Fruit fly (Drosophila melanogaster): ENCODE measurements around the gene wts.
A peak's percentile ranks its signal among the peaks of the same experiment; 100 is the strongest.

Gene wts

DNA sequence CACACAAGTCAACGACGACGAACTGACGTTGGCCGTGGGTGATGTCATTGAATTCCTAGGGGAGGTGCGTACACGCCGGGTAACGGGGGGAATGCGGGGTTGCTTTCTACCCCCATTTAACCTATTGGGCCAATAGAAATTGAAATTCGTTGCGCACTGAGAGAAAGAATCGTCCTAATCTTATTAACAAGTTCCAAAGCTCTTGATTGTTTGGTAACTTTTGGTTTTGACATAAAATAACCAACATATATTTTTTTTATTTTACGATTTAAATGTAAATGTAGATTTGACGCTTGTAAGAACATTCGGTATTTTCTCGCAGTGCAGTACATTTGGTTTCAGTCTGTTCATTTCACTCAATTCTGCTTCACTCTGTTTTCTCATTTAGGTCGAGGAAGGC, 10.8 kb upstream of the wts start (continued):
- peak; percentile 43 for TF ChIP-seq fd64A (GFP tag; optimal IDR thresholded peaks at IDR 0.05)
- TF ChIP-seq odd (GFP tag; optimal IDR thresholded peaks at IDR 0.05), result peak; percentile 77
- TF ChIP-seq CG14667 (GFP tag; IDR thresholded peaks at IDR 0.05), result peak; percentile 66
- no peak for TF ChIP-seq pzg (GFP tag; optimal IDR thresholded peaks at IDR 0.05)
- no peak for TF ChIP-seq mld (GFP tag; IDR thresholded peaks at IDR 0.05; ENCODE audit: partially characterized antibody)
- TF ChIP-seq Deaf1 (tag; optimal IDR thresholded peaks at IDR 0.05), result peak; percentile 44
- peak; percentile 82 to 91 for TF ChIP-seq dpn (GFP tag; optimal IDR thresholded peaks at IDR 0.05)
- TF ChIP-seq CG15073 (GFP tag; optimal IDR thresholded peaks at IDR 0.05), result peak; percentile 37
- TF ChIP-seq Hey (tag; optimal IDR thresholded peaks at IDR 0.05), result no peak
- TF ChIP-seq ftz-f1 (GFP tag; optimal IDR thresholded peaks at IDR 0.05), result no peak
- peak; percentile 14 for TF ChIP-seq CG8944 (GFP tag; optimal IDR thresholded peaks at IDR 0.05)
- peak; percentile 11 for TF ChIP-seq CTCF (GFP tag; optimal IDR thresholded peaks at IDR 0.05)
- peak; percentile 74 for TF ChIP-seq CG5245 (GFP tag; optimal IDR thresholded peaks at IDR 0.05)
- TF ChIP-seq CG3838 (GFP tag; optimal IDR thresholded peaks at IDR 0.05), result no peak
- peak; percentile 59 for TF ChIP-seq CG18011 (GFP tag; optimal IDR thresholded peaks at IDR 0.05)
- TF ChIP-seq CG11247 (GFP tag; IDR thresholded peaks at IDR 0.05), result 0 out of 2 replicates have a peak, but pooled peaks have one; percentile 45
- no peak for TF ChIP-seq lbe (GFP tag; optimal IDR thresholded peaks at IDR 0.05)
- peak; percentile 81 for TF ChIP-seq Atf3 (GFP tag; optimal IDR thresholded peaks at IDR 0.05)
- TF ChIP-seq CG12299 (tag; optimal IDR thresholded peaks at IDR 0.05), result peak; percentile 81
- peak; percentile 82 for TF ChIP-seq sd (tag; optimal IDR thresholded peaks at IDR 0.05)
- TF ChIP-seq CG7357 (GFP tag; IDR thresholded peaks at IDR 0.05), result no peak
- TF ChIP-seq CG4360 (GFP tag; IDR thresholded peaks at IDR 0.05), result no peak
- peak; percentile 43 for TF ChIP-seq CG3163 (GFP tag; optimal IDR thresholded peaks at IDR 0.05)
- TF ChIP-seq Hr51 (GFP tag; optimal IDR thresholded peaks at IDR 0.05), result peak; percentile 61 to 91
- peak; percentile 74 for TF ChIP-seq CG3847 (GFP tag; IDR thresholded peaks at IDR 0.05)
- TF ChIP-seq CG6254 (GFP tag; optimal IDR thresholded peaks at IDR 0.05), result peak; percentile 87
- TF ChIP-seq CG16813 (GFP tag; IDR thresholded peaks at IDR 0.05; ENCODE audit: partially characterized antibody), result no peak
- TF ChIP-seq Ptx1 (GFP tag; IDR thresholded peaks at IDR 0.05), result peak; percentile 82
- TF ChIP-seq Jarid2 (GFP tag; optimal IDR thresholded peaks at IDR 0.05), result peak; percentile 57
- TF ChIP-seq Dbx (GFP tag; IDR thresholded peaks at IDR 0.05), result 0 out of 3 replicates have a peak, but pooled peaks have one; percentile 11
- TF ChIP-seq onecut (GFP tag; IDR thresholded peaks at IDR 0.05), result peak; percentile 76
- TF ChIP-seq jing (GFP tag; optimal IDR thresholded peaks at IDR 0.05), result peak; percentile 54
- no peak for TF ChIP-seq CG1832 (GFP tag; optimal IDR thresholded peaks at IDR 0.05)
- TF ChIP-seq Bteb2 (GFP tag; optimal IDR thresholded peaks at IDR 0.05), result peak; percentile 83
- peak; percentile 32 for TF ChIP-seq CG34376 (GFP tag; optimal IDR thresholded peaks at IDR 0.05)
- 0 out of 3 replicates have a peak, but pooled peaks have one; percentile 62 for TF ChIP-seq CG2199 (GFP tag; IDR thresholded peaks at IDR 0.05)
- TF ChIP-seq nerfin-2 (GFP tag; IDR thresholded peaks at IDR 0.05; ENCODE audit: partially characterized antibody), result no peak
- TF ChIP-seq repo (GFP tag; optimal IDR thresholded peaks at IDR 0.05), result peak; percentile 68
- no peak for TF ChIP-seq Kr (GFP tag; optimal IDR thresholded peaks at IDR 0.05)
- TF ChIP-seq otp (GFP tag; IDR thresholded peaks at IDR 0.05), result peak; percentile 83
- peak; percentile 86 for TF ChIP-seq CG12219 (GFP tag; optimal IDR thresholded peaks at IDR 0.05)
- TF ChIP-seq CG10321 (GFP tag; IDR thresholded peaks at IDR 0.05), result peak; percentile 33; the same call in 1 of the 2 replicates
- no peak for TF ChIP-seq CG9876 (GFP tag; optimal IDR thresholded peaks at IDR 0.05)
- no peak; the same call in 2 of the 3 replicates for TF ChIP-seq ase (GFP tag; IDR thresholded peaks at IDR 0.05)
- peak; percentile 78 for TF ChIP-seq CG17361 (GFP tag; IDR thresholded peaks at IDR 0.05)
- TF ChIP-seq croc (GFP tag; conservative IDR thresholded peaks at IDR 0.05), result peak; percentile 56; the same call in 2 of the 3 replicates
- peak; percentile 69 for TF ChIP-seq CG8359 (GFP tag; optimal IDR thresholded peaks at IDR 0.05; ENCODE audit: borderline replicate concordance)
- TF ChIP-seq Med (GFP tag), result peak; percentile 96
- TF ChIP-seq Dp (GFP tag; optimal IDR thresholded peaks at IDR 0.05), result no peak
- TF ChIP-seq Rfx (GFP tag; IDR thresholded peaks at IDR 0.05), result peak; percentile 79
- TF ChIP-seq pb (GFP tag; optimal IDR thresholded peaks at IDR 0.05), result peak; percentile 45

All from whole organism, embryonic.